In the genomic region with DNA sequence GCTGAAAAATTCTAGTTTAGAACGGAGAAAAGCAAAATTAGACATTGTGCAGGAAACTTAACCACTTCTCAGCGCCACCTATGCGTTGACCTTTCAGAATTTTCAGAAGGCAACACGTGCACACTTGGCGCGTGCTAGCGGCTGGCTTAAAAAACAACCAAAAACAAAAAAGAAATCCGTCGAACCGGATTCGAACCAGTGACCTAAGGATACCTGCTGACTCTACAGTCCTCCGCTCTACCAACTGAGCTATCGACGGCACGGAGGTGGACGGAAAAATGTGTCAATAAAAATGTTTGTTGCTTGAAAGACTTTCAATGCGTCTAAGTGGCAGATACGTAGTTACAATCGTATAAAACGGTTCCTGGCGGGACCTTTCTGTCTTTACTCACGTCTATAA, we compare ENCODE assay signal across 5 worm cellular contexts.
TF ChIP-seq lines count a peak whose summit lies in the region.

No protein-coding gene starts in this region.

TF ChIP-seq in whole organism, L1 larva, 84 proteins besides CTCF, POLR2A, EP300 and RAD21:
- TF ChIP-seq elt-3 (tag; optimal IDR thresholded peaks at IDR 0.05; lab: Kevin White, UChicago) (no peak), lin-35 (GFP tag; optimal IDR thresholded peaks at IDR 0.05; lab: Kevin White, UChicago) (peak in 1 of 2 experiments; percentile 23), nhr-85 (tag; lab: Kevin White, UChicago) (peak; percentile 49), nhr-90 (tag; optimal IDR thresholded peaks at IDR 0.05; lab: Kevin White, UChicago; ENCODE audit: poor library complexity) (no peak), nhr-76 (tag; optimal IDR thresholded peaks at IDR 0.05; lab: Kevin White, UChicago) (no peak), efl-1 (optimal IDR thresholded peaks at IDR 0.05; lab: Kevin White, UChicago) (no peak), efl-1 (GFP tag; optimal IDR thresholded peaks at IDR 0.05 in 1 of 2; lab: Kevin White, UChicago) (no peak), C16A3.4 (tag; optimal IDR thresholded peaks at IDR 0.05; lab: Kevin White, UChicago) (no peak)

TF ChIP-seq in whole organism, L2 larva, 48 proteins besides CTCF, POLR2A, EP300 and RAD21:
- TF ChIP-seq crh-2 (tag; optimal IDR thresholded peaks at IDR 0.05; lab: Kevin White, UChicago), result no peak
- peak; percentile 26 for TF ChIP-seq nhr-129 (tag; optimal IDR thresholded peaks at IDR 0.05; lab: Kevin White, UChicago)
TF ChIP-seq in whole organism, L2 larva: peak in this region for 1.

TF ChIP-seq in whole organism, L4 larva, 104 proteins besides CTCF, POLR2A, EP300 and RAD21:
- no peak for TF ChIP-seq spr-3 (GFP tag; optimal IDR thresholded peaks at IDR 0.05; lab: Kevin White, UChicago)
- TF ChIP-seq fos-1 (tag; optimal IDR thresholded peaks at IDR 0.05; lab: Kevin White, UChicago), result no peak
- peak; percentile 56; the same call in 1 of the 2 replicates for TF ChIP-seq snpc-1.2 (GFP tag; IDR thresholded peaks at IDR 0.05; lab: Robert Waterston, UW)
- TF ChIP-seq unc-130 (GFP tag; optimal IDR thresholded peaks at IDR 0.05; lab: Kevin White, UChicago), result no peak
- TF ChIP-seq lim-7 (GFP tag; IDR thresholded peaks at IDR 0.05; lab: Robert Waterston, UW), result peak; percentile 55; the same call in 1 of the 2 replicates
- TF ChIP-seq sdz-12 (GFP tag; optimal IDR thresholded peaks at IDR 0.05; lab: Kevin White, UChicago), result no peak
- 0 out of 2 replicates have a peak, but pooled peaks have one; percentile 42 for TF ChIP-seq dmd-9 (GFP tag; IDR thresholded peaks at IDR 0.05; lab: Robert Waterston, UW)
- 0 out of 2 replicates have a peak, but pooled peaks have one; percentile 13 for TF ChIP-seq Y48G9A.11 (GFP tag; IDR thresholded peaks at IDR 0.05; lab: Robert Waterston, UW)
- TF ChIP-seq ceh-44 (GFP tag; IDR thresholded peaks at IDR 0.05; lab: Robert Waterston, UW), result 0 out of 2 replicates have a peak, but pooled peaks have one; percentile 8
- peak; percentile 21; the same call in 1 of the 2 replicates for TF ChIP-seq dmd-6 (GFP tag; IDR thresholded peaks at IDR 0.05; lab: Robert Waterston, UW)
- TF ChIP-seq dpl-1 (GFP tag; optimal IDR thresholded peaks at IDR 0.05; lab: Kevin White, UChicago), result no peak
- peak; percentile 57 for TF ChIP-seq arid-1 (GFP tag; conservative IDR thresholded peaks at IDR 0.05; lab: Robert Waterston, UW)
- TF ChIP-seq nhr-6 (tag; optimal IDR thresholded peaks at IDR 0.05; lab: Kevin White, UChicago), result no peak
- 0 out of 2 replicates have a peak, but pooled peaks have one; percentile 25 for TF ChIP-seq D1046.2 (GFP tag; IDR thresholded peaks at IDR 0.05; lab: Robert Waterston, UW)
- TF ChIP-seq hlh-11 (tag; optimal IDR thresholded peaks at IDR 0.05; lab: Kevin White, UChicago), result peak; percentile 5
- TF ChIP-seq ces-1 (GFP tag; optimal IDR thresholded peaks at IDR 0.05; lab: Kevin White, UChicago), result no peak
- 0 out of 2 replicates have a peak, but pooled peaks have one; percentile 20 for TF ChIP-seq madf-9 (GFP tag; conservative IDR thresholded peaks at IDR 0.05; lab: Robert Waterston, UW)
- TF ChIP-seq Y75B8A.6 (GFP tag; IDR thresholded peaks at IDR 0.05; lab: Robert Waterston, UW), result no peak
- TF ChIP-seq aha-1 (tag; lab: Kevin White, UChicago), result peak; percentile 86
- TF ChIP-seq mxl-2 (GFP tag; conservative IDR thresholded peaks at IDR 0.05; lab: Robert Waterston, UW), result 0 out of 2 replicates have a peak, but pooled peaks have one; percentile 55
- TF ChIP-seq hlh-30 (tag; optimal IDR thresholded peaks at IDR 0.05; lab: Kevin White, UChicago; ENCODE audit: insufficient read depth), result peak; percentile 42
- TF ChIP-seq mes-2 (tag; optimal IDR thresholded peaks at IDR 0.05; lab: Kevin White, UChicago; ENCODE audit: poor library complexity, severe bottlenecking), result no peak
- no peak for TF ChIP-seq ceh-62 (tag; optimal IDR thresholded peaks at IDR 0.05; lab: Kevin White, UChicago)
TF ChIP-seq in whole organism, L4 larva: peak in this region for 13.

TF ChIP-seq in whole organism, early embryonic, 17 proteins besides CTCF, POLR2A, EP300 and RAD21:
- no peak for TF ChIP-seq ets-7 (tag; optimal IDR thresholded peaks at IDR 0.05; lab: Kevin White, UChicago)
- TF ChIP-seq sea-1 (GFP tag; conservative IDR thresholded peaks at IDR 0.05; lab: Robert Waterston, UW), result no peak
- TF ChIP-seq tbx-11 (GFP tag; IDR thresholded peaks at IDR 0.05; lab: Robert Waterston, UW), result no peak
- no peak for TF ChIP-seq B0310.2 (tag; optimal IDR thresholded peaks at IDR 0.05; lab: Kevin White, UChicago)
- TF ChIP-seq hmg-4 (GFP tag; optimal IDR thresholded peaks at IDR 0.05; lab: Kevin White, UChicago), result no peak
- peak; percentile 62 for TF ChIP-seq pes-1 (GFP tag; IDR thresholded peaks at IDR 0.05; lab: Robert Waterston, UW)
- TF ChIP-seq hnd-1 (tag; optimal IDR thresholded peaks at IDR 0.05; lab: Kevin White, UChicago), result no peak
- TF ChIP-seq ama-1 (optimal IDR thresholded peaks at IDR 0.05; lab: Kevin White, UChicago), result no peak

TF ChIP-seq in whole organism, young adult, 124 proteins besides CTCF, POLR2A, EP300 and RAD21:
- TF ChIP-seq him-1 (tag; optimal IDR thresholded peaks at IDR 0.05; lab: Kevin White, UChicago), result peak; percentile 31
- TF ChIP-seq mes-4 (tag; optimal IDR thresholded peaks at IDR 0.05; lab: Kevin White, UChicago), result no peak
- peak; percentile 56 for TF ChIP-seq rpc-1 (optimal IDR thresholded peaks at IDR 0.05; lab: Kevin White, UChicago)
- peak; percentile 77 for TF ChIP-seq rpc-1 (tag; optimal IDR thresholded peaks at IDR 0.05; lab: Kevin White, UChicago)
- TF ChIP-seq nfyb-1 (GFP tag; IDR thresholded peaks at IDR 0.05; lab: Robert Waterston, UW), result no peak
- TF ChIP-seq rcor-1 (GFP tag; IDR thresholded peaks at IDR 0.05; lab: Robert Waterston, UW), result peak; percentile 34; the same call in 1 of the 2 replicates
- TF ChIP-seq tbp1 (GFP tag; optimal IDR thresholded peaks at IDR 0.05; lab: Kevin White, UChicago), result peak; percentile 87
- peak; percentile 66 for TF ChIP-seq B0261.1 (tag; optimal IDR thresholded peaks at IDR 0.05; lab: Kevin White, UChicago)
- TF ChIP-seq B0019.2 (GFP tag; conservative IDR thresholded peaks at IDR 0.05; lab: Robert Waterston, UW), result 0 out of 2 replicates have a peak, but pooled peaks have one; percentile 35
- TF ChIP-seq ztf-28 (GFP tag; IDR thresholded peaks at IDR 0.05; lab: Robert Waterston, UW), result no peak
- peak; percentile 52; the same call in 1 of the 2 replicates for TF ChIP-seq let-526 (GFP tag; IDR thresholded peaks at IDR 0.05; lab: Robert Waterston, UW)
- 0 out of 2 replicates have a peak, but pooled peaks have one; percentile 13 for TF ChIP-seq D2030.7 (GFP tag; IDR thresholded peaks at IDR 0.05; lab: Robert Waterston, UW)
- no peak for TF ChIP-seq T07F8.4 (tag; optimal IDR thresholded peaks at IDR 0.05; lab: Kevin White, UChicago)
- TF ChIP-seq unc-130 (GFP tag; optimal IDR thresholded peaks at IDR 0.05; lab: Kevin White, UChicago), result no peak
- 0 out of 2 replicates have a peak, but pooled peaks have one; percentile 45 for TF ChIP-seq pbrm-1 (GFP tag; IDR thresholded peaks at IDR 0.05; lab: Robert Waterston, UW)
- 0 out of 2 replicates have a peak, but pooled peaks have one; percentile 12 for TF ChIP-seq madf-6 (GFP tag; IDR thresholded peaks at IDR 0.05; lab: Robert Waterston, UW)
- peak; percentile 57; the same call in 1 of the 2 replicates for TF ChIP-seq K11D2.4 (GFP tag; IDR thresholded peaks at IDR 0.05; lab: Robert Waterston, UW)
TF ChIP-seq in whole organism, young adult: peak in this region for 11.
